Fruit fly (Drosophila melanogaster) whole organism, embryonic: ENCODE results near the gene Idua.

Experiments
- CG10431 ChIP-seq: fragments of 200-800 bp; sonication (Bioruptor generic); optimal IDR thresholded peaks from 3 replicates; lab custom pipeline; 2018; ENCODE audit warnings: missing biosample characterization, mild to moderate bottlenecking, missing genetic modification characterization
- CG10543 ChIP-seq: fragments of 200-800 bp; sonication (Bioruptor generic); optimal IDR thresholded peaks from 3 replicates; lab custom pipeline; 2017; ENCODE audit warnings: missing biosample characterization, mild to moderate bottlenecking, missing genetic modification characterization, moderate library complexity
- CG11085 ChIP-seq: fragments of 200-800 bp; sonication (Bioruptor generic); IDR thresholded peaks from 2 replicates; pipeline ENCODE4 v1.3.6; 2022; ENCODE audit warnings: missing biosample characterization, missing genetic modification characterization
- CG11696 ChIP-seq: fragments of 200-800 bp; sonication (Bioruptor generic); IDR thresholded peaks from 2 replicates; pipeline ENCODE4 v1.3.6; 2022; ENCODE audit warnings: missing biosample characterization, missing genetic modification characterization
- CG13775 ChIP-seq: fragments of 200-800 bp; sonication (Bioruptor generic); optimal IDR thresholded peaks from 3 replicates; lab custom pipeline; 2017; ENCODE audit warnings: missing biosample characterization, mild to moderate bottlenecking, missing genetic modification characterization
- CG13894 ChIP-seq: fragments of 200-800 bp; sonication (Bioruptor generic); optimal IDR thresholded peaks from 3 replicates; lab custom pipeline; 2018; ENCODE audit warnings: missing biosample characterization, mild to moderate bottlenecking, missing genetic modification characterization, moderate library complexity
- CG14014 ChIP-seq: fragments of 200-800 bp; sonication (Bioruptor generic); IDR thresholded peaks from 2 replicates; pipeline ENCODE4 v1.3.6; 2022; ENCODE audit warnings: missing biosample characterization, missing genetic modification characterization
- CG14441 ChIP-seq: fragments of 200-800 bp; sonication (Bioruptor generic); IDR thresholded peaks from 2 replicates; pipeline ENCODE4 v1.3.6; 2022; ENCODE audit warnings: missing biosample characterization, missing genetic modification characterization
- CG14710 ChIP-seq: fragments of 200-800 bp; sonication (Bioruptor generic); optimal IDR thresholded peaks from 3 replicates; lab custom pipeline; 2019; ENCODE audit warnings: missing biosample characterization, mild to moderate bottlenecking, missing genetic modification characterization, moderate library complexity
- CG14860 ChIP-seq: fragments of 200-800 bp; sonication (Bioruptor generic); IDR thresholded peaks from 3 replicates; pipeline ENCODE4 v1.3.6; 2022; ENCODE audit warnings: missing biosample characterization, missing genetic modification characterization; ENCODE audit not compliant: partially characterized antibody
- CG15073 ChIP-seq: fragments of 200-800 bp; sonication (Bioruptor generic); optimal IDR thresholded peaks from 2 replicates; lab custom pipeline; 2016; ENCODE audit warnings: missing biosample characterization, missing genetic modification characterization
- CG16813 ChIP-seq: fragments of 200-800 bp; sonication (Bioruptor generic); IDR thresholded peaks from 3 replicates; pipeline ENCODE4 v1.3.6; 2022; ENCODE audit warnings: missing biosample characterization, missing genetic modification characterization; ENCODE audit not compliant: partially characterized antibody
- CG17802 ChIP-seq: fragments of 200-800 bp; sonication (Bioruptor generic); optimal IDR thresholded peaks from 2 replicates; lab custom pipeline; 2018; ENCODE audit warnings: missing biosample characterization, mild to moderate bottlenecking, missing genetic modification characterization, moderate library complexity
- CG1792 ChIP-seq: fragments of 200-800 bp; sonication (Bioruptor generic); optimal IDR thresholded peaks from 2 replicates; lab custom pipeline; 2016; ENCODE audit warnings: missing biosample characterization, missing genetic modification characterization
- CG18619 ChIP-seq: fragments of 200-800 bp; sonication (Bioruptor generic); optimal IDR thresholded peaks from 3 replicates; lab custom pipeline; 2017; ENCODE audit warnings: missing biosample characterization, mild to moderate bottlenecking, missing genetic modification characterization
- CG31365 ChIP-seq: fragments of 200-800 bp; sonication (Bioruptor generic); optimal IDR thresholded peaks from 2 replicates; lab custom pipeline; 2018; ENCODE audit warnings: missing biosample characterization, mild to moderate bottlenecking, missing genetic modification characterization
- CG32767 ChIP-seq: fragments of 200-800 bp; sonication (Bioruptor generic); IDR thresholded peaks from 2 replicates; pipeline ENCODE4 v1.3.6; 2022; ENCODE audit warnings: missing biosample characterization, missing genetic modification characterization
- CG43689 ChIP-seq: fragments of 200-800 bp; sonication (Bioruptor generic); IDR thresholded peaks from 2 replicates; pipeline ENCODE4 v1.3.6; 2022; ENCODE audit warnings: missing biosample characterization, missing genetic modification characterization
- CG6791 ChIP-seq: fragments of 200-800 bp; sonication (Bioruptor generic); IDR thresholded peaks from 3 replicates; pipeline ENCODE4 v1.3.6; 2022; ENCODE audit warnings: missing biosample characterization, missing genetic modification characterization; ENCODE audit not compliant: partially characterized antibody
- CG8359 ChIP-seq: fragments of 200-800 bp; sonication (Bioruptor generic); optimal IDR thresholded peaks from 2 replicates; lab custom pipeline; 2017; ENCODE audit warnings: missing biosample characterization, mild to moderate bottlenecking, missing genetic modification characterization, borderline replicate concordance
- CG8388 ChIP-seq: fragments of 200-800 bp; sonication (Bioruptor generic); optimal IDR thresholded peaks from 2 replicates; lab custom pipeline; 2019; ENCODE audit warnings: missing biosample characterization, mild to moderate bottlenecking, missing genetic modification characterization, moderate library complexity
- CG8478 ChIP-seq: fragments of >200 bp; optimal IDR thresholded peaks from 2 replicates; lab custom pipeline; 2018
- CG9215 ChIP-seq: fragments of 200-800 bp; sonication (Bioruptor generic); IDR thresholded peaks from 2 replicates; pipeline ENCODE4 v1.3.6; 2022; ENCODE audit warnings: missing biosample characterization, missing genetic modification characterization
- Chrac-16 ChIP-seq: fragments of 200-800 bp; sonication (Bioruptor generic); optimal IDR thresholded peaks from 3 replicates; lab custom pipeline; 2016; ENCODE audit warnings: missing biosample characterization, missing genetic modification characterization
- Dek ChIP-seq: fragments of 200-800 bp; sonication (Bioruptor generic); optimal IDR thresholded peaks from 3 replicates; lab custom pipeline; 2019; ENCODE audit warnings: missing biosample characterization, mild to moderate bottlenecking, missing genetic modification characterization, moderate library complexity
- Dip2 ChIP-seq: fragments of 200-800 bp; sonication (Bioruptor generic); IDR thresholded peaks from 2 replicates; pipeline ENCODE4 v1.3.6; 2022; ENCODE audit warnings: missing biosample characterization, missing genetic modification characterization
- Dref ChIP-seq: fragments of 200-800 bp; sonication (Bioruptor generic); IDR thresholded peaks from 2 replicates; pipeline ENCODE4 v1.3.6; 2022; ENCODE audit warnings: missing biosample characterization, missing genetic modification characterization
- Eip74EF ChIP-seq, 2 experiments: fragments of 200-800 bp in 1 of 2; fragments of >200 bp in 1 of 2; sonication (Bioruptor generic) in 1 of 2; optimal IDR thresholded peaks; 2 replicates each; lab custom pipeline; 2017 to 2019; ENCODE audit warnings: missing biosample characterization in 2 of 2, missing genetic modification characterization in 2 of 2, mild to moderate bottlenecking in 1 of 2, moderate library complexity in 1 of 2
- Lim3 ChIP-seq: fragments of 200-800 bp; sonication (Bioruptor generic); IDR thresholded peaks from 2 replicates; pipeline ENCODE4 v1.3.6; 2022; ENCODE audit warnings: missing biosample characterization, missing genetic modification characterization
- Opbp ChIP-seq: fragments of 200-800 bp; sonication (Bioruptor generic); IDR thresholded peaks from 3 replicates; pipeline ENCODE4 v1.3.6; 2022; ENCODE audit warnings: missing biosample characterization, missing genetic modification characterization; ENCODE audit not compliant: partially characterized antibody
- PHDP ChIP-seq: fragments of 200-800 bp; sonication (Bioruptor generic); optimal IDR thresholded peaks from 3 replicates; lab custom pipeline; 2018; ENCODE audit warnings: missing biosample characterization, mild to moderate bottlenecking, missing genetic modification characterization, moderate library complexity
- bab2 ChIP-seq: fragments of 200-800 bp; sonication (Bioruptor generic); optimal IDR thresholded peaks from 2 replicates; lab custom pipeline; 2016; ENCODE audit warnings: missing biosample characterization, missing genetic modification characterization
- cato ChIP-seq: fragments of 200-800 bp; sonication (Bioruptor generic); optimal IDR thresholded peaks from 2 replicates; lab custom pipeline; 2016; ENCODE audit warnings: missing biosample characterization, missing genetic modification characterization, borderline replicate concordance
- chm ChIP-seq: fragments of 200-800 bp; sonication (Bioruptor generic); IDR thresholded peaks from 2 replicates; pipeline ENCODE4 v1.3.6; 2022; ENCODE audit warnings: missing biosample characterization, missing genetic modification characterization
- corto ChIP-seq: fragments of 200-800 bp; sonication (Bioruptor generic); optimal IDR thresholded peaks from 2 replicates; lab custom pipeline; 2016; ENCODE audit warnings: missing biosample characterization, mild to moderate bottlenecking, missing genetic modification characterization, moderate library complexity
- cwo ChIP-seq: fragments of 200-800 bp; sonication (Bioruptor generic); optimal IDR thresholded peaks from 3 replicates; lab custom pipeline; 2017; ENCODE audit warnings: missing biosample characterization, missing genetic modification characterization, mild to moderate bottlenecking, moderate library complexity, missing genetic modification reagents
- dati ChIP-seq: fragments of 200-800 bp; sonication (Bioruptor generic); IDR thresholded peaks from 2 replicates; pipeline ENCODE4 v1.3.6; 2022; ENCODE audit warnings: missing biosample characterization, missing genetic modification characterization
- dmrt11E ChIP-seq: fragments of 200-800 bp; sonication (Bioruptor generic); optimal IDR thresholded peaks from 3 replicates; lab custom pipeline; 2018; ENCODE audit warnings: missing biosample characterization, mild to moderate bottlenecking, missing genetic modification characterization, moderate library complexity
- dysf ChIP-seq: fragments of 200-800 bp; sonication (Bioruptor generic); IDR thresholded peaks from 3 replicates; pipeline ENCODE4 v1.3.6; 2022; ENCODE audit warnings: missing biosample characterization, missing genetic modification characterization
- fru ChIP-seq: fragments of >200 bp; optimal IDR thresholded peaks from 2 replicates; lab custom pipeline; 2017
- fu2 ChIP-seq: fragments of 200-800 bp; sonication (Bioruptor generic); optimal IDR thresholded peaks from 2 replicates; lab custom pipeline; 2016; ENCODE audit warnings: missing biosample characterization, missing genetic modification characterization
- gcm ChIP-seq: fragments of 200-800 bp; sonication (Bioruptor generic); optimal IDR thresholded peaks from 2 replicates; lab custom pipeline; 2019; ENCODE audit warnings: missing biosample characterization, mild to moderate bottlenecking, missing genetic modification characterization, moderate library complexity
- gcm2 ChIP-seq: fragments of 200-800 bp; sonication (Bioruptor generic); optimal IDR thresholded peaks from 2 replicates; lab custom pipeline; 2016; ENCODE audit warnings: missing biosample characterization, missing genetic modification characterization
- jumu ChIP-seq: fragments of 200-800 bp; sonication (Bioruptor generic); optimal IDR thresholded peaks from 3 replicates; lab custom pipeline; 2016; ENCODE audit warnings: missing biosample characterization, missing genetic modification characterization
- kni ChIP-seq: fragments of 200-800 bp; sonication (Bioruptor generic); optimal IDR thresholded peaks from 3 replicates; lab custom pipeline; 2017; ENCODE audit warnings: mild to moderate bottlenecking, missing biosample characterization, missing genetic modification reagents, missing genetic modification characterization
- mld ChIP-seq: fragments of 200-800 bp; sonication (Bioruptor generic); IDR thresholded peaks from 3 replicates; pipeline ENCODE4 v1.3.6; 2022; ENCODE audit warnings: missing biosample characterization, missing genetic modification characterization; ENCODE audit not compliant: partially characterized antibody
- scrt ChIP-seq: fragments of 200-800 bp; sonication (Bioruptor generic); optimal IDR thresholded peaks from 2 replicates; lab custom pipeline; 2018; ENCODE audit warnings: missing biosample characterization, mild to moderate bottlenecking, missing genetic modification characterization, moderate library complexity
- sd ChIP-seq: fragments of 200-800 bp; sonication (Bioruptor generic); optimal IDR thresholded peaks from 3 replicates; lab custom pipeline; 2018; ENCODE audit warnings: missing biosample characterization, mild to moderate bottlenecking, missing genetic modification characterization, moderate library complexity
- tin ChIP-seq: fragments of 200-800 bp; sonication (Bioruptor generic); optimal IDR thresholded peaks from 3 replicates; lab custom pipeline; 2016; ENCODE audit warnings: missing biosample characterization, missing genetic modification characterization
- unc-4 ChIP-seq: fragments of 200-800 bp; sonication (Bioruptor generic); IDR thresholded peaks from 2 replicates; pipeline ENCODE4 v1.3.6; 2022; ENCODE audit warnings: missing biosample characterization, missing genetic modification characterization; ENCODE audit not compliant: partially characterized antibody

Idua gene

DNA sequence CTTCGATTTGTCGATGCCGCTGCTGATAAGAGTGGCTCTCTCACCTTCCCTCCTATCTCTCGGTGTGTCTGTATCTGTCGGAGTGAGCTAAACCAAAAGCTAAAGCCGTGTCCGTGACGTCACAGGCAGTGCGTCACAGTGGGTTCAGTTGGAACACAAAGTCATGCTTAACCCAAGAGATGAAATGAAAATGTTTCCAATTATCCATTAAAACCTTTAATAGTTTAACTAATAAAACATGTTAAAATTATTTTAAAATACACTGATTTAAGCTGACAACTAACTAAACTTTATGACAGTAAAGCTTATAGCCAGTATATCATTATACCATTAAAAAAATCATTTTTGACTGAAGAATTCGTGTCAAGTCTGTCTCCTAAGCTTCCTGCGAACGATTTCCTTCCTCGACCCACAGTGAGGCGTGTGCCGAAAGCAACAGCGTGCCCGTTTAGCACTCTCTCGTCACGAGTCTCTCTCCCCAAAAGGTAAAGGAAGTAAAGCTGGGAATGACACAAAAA, at the start of gene Idua (continued):
- TF ChIP-seq Eip74EF (GFP tag; optimal IDR thresholded peaks at IDR 0.05; lab: Kevin White, UChicago), result no peak
- TF ChIP-seq Dref (GFP tag; lab: Robert Waterston, UW), result no peak
- TF ChIP-seq CG6791, result no peak
- no peak for TF ChIP-seq sd (tag; lab: Kevin White, UChicago)
- TF ChIP-seq fru (lab: Kevin White, UChicago), result no peak
- no peak for TF ChIP-seq mld (GFP tag; lab: Robert Waterston, UW)
- TF ChIP-seq CG9215 (GFP tag; lab: Robert Waterston, UW), result peak; percentile 71
- peak; percentile 81 for TF ChIP-seq CG10543 (GFP tag; lab: Kevin White, UChicago)
- TF ChIP-seq dati (GFP tag; lab: Robert Waterston, UW), result no peak
- TF ChIP-seq jumu (GFP tag; lab: Kevin White, UChicago), result no peak
- TF ChIP-seq Opbp (GFP tag; lab: Robert Waterston, UW), result no peak
- peak; percentile 82 for TF ChIP-seq cwo (GFP tag; lab: Kevin White, UChicago)
- no peak for TF ChIP-seq CG8359 (GFP tag; lab: Kevin White, UChicago)
- TF ChIP-seq chm (GFP tag; lab: Robert Waterston, UW), result no peak
- TF ChIP-seq CG15073, result no peak
- peak; percentile 48 for TF ChIP-seq CG14710 (tag; lab: Kevin White, UChicago)
- peak; percentile 54 for TF ChIP-seq CG13775
- TF ChIP-seq CG11085 (GFP tag; lab: Robert Waterston, UW), result no peak; the same call in 1 of the 2 replicates
- peak; percentile 34 for TF ChIP-seq bab2 (GFP tag; lab: Kevin White, UChicago)
- TF ChIP-seq corto (GFP tag; lab: Kevin White, UChicago), result peak; percentile 14
- no peak for TF ChIP-seq CG31365 (tag; lab: Kevin White, UChicago)
- TF ChIP-seq CG13894 (tag; lab: Kevin White, UChicago), result peak; percentile 22
- TF ChIP-seq CG8478 (lab: Kevin White, UChicago), result no peak
- TF ChIP-seq CG18619, result peak; percentile 66
- no peak for TF ChIP-seq unc-4 (GFP tag; lab: Robert Waterston, UW)
- TF ChIP-seq dysf, result peak; percentile 66; the same call in 2 of the 3 replicates
- peak; percentile 98 for TF ChIP-seq scrt (GFP tag; lab: Kevin White, UChicago)
- TF ChIP-seq tin, result peak; percentile 68
- TF ChIP-seq PHDP (tag; lab: Kevin White, UChicago), result peak; percentile 76
- TF ChIP-seq CG1792, result no peak
- TF ChIP-seq CG32767 (GFP tag; lab: Robert Waterston, UW), result peak; percentile 41; the same call in 1 of the 2 replicates
- TF ChIP-seq CG43689 (GFP tag; lab: Robert Waterston, UW), result no peak
- TF ChIP-seq cato, result no peak
- peak; percentile 39 for TF ChIP-seq Chrac-16 (GFP tag; lab: Kevin White, UChicago)
- TF ChIP-seq gcm (GFP tag; lab: Kevin White, UChicago), result no peak
- TF ChIP-seq kni (GFP tag; lab: Kevin White, UChicago), result no peak
- peak; percentile 77 for TF ChIP-seq CG14014 (GFP tag; lab: Robert Waterston, UW)
- no peak for TF ChIP-seq fu2 (GFP tag; lab: Kevin White, UChicago)
- TF ChIP-seq dmrt11E (tag; lab: Kevin White, UChicago), result peak; percentile 33
- TF ChIP-seq Dek (tag; lab: Kevin White, UChicago), result peak; percentile 63
- TF ChIP-seq gcm2, result no peak
- no peak for TF ChIP-seq CG10431 (GFP tag; lab: Kevin White, UChicago)
- no peak for TF ChIP-seq CG16813 (GFP tag; lab: Robert Waterston, UW)
- no peak for TF ChIP-seq Lim3
- no peak for TF ChIP-seq Dip2 (GFP tag; lab: Robert Waterston, UW)
- peak; percentile 18; the same call in 1 of the 2 replicates for TF ChIP-seq CG14441 (GFP tag; lab: Robert Waterston, UW)
- TF ChIP-seq CG11696 (GFP tag; lab: Robert Waterston, UW), result 0 out of 2 replicates have a peak, but pooled peaks have one; percentile 33
- no peak for TF ChIP-seq CG8388 (GFP tag; lab: Kevin White, UChicago)
- TF ChIP-seq CG17802 (tag; lab: Kevin White, UChicago), result no peak
- TF ChIP-seq CG14860 (GFP tag; lab: Robert Waterston, UW), result no peak
